Fruit fly (Drosophila melanogaster) S2 (cell line): ENCODE data around the gene ChAT.

Experiments
- CG8478 ChIP-seq: fragments of >200 bp; optimal IDR thresholded peaks from 2 replicates; lab custom pipeline; 2018
- CTCF ChIP-seq, 2 experiments: fragments of >200 bp; optimal IDR thresholded peaks; 2 replicates each; lab custom pipeline; 2018

DNA sequence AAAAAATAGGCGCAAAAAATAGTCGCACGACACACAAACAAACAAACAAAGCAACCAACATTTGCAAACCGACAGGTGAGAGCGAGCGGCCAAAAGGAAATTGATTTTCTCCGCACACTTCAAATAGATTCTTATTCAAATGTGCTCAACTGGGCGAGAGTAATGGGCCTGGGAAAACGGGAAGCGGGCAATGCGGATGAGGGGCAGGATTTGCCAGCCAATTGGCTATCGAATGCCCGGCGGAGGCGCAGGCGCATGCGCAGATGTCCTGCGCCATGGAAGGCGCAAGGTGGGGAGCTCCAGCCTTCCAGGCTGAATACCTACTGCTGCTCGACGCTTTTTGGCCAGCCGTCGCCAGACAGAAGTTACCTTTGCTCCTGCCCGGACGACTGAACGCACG lies at the start of gene ChAT, which contains the start of gene VAChT:
- TF ChIP-seq CTCF (optimal IDR thresholded peaks at IDR 0.05; lab: Kevin White, UChicago) (no peak), CG8478 (lab: Kevin White, UChicago) (no peak)
